Fruit fly (Drosophila melanogaster) whole organism, prepupa: Measurements from ENCODE around the gene CG17234.

ENCODE experiments used
- Blimp-1 ChIP-seq: fragments of 200-800 bp; sonication (Bioruptor generic); optimal IDR thresholded peaks from 3 replicates; lab custom pipeline; 2017; ENCODE audit warnings: missing biosample characterization, missing genetic modification characterization, mild to moderate bottlenecking, moderate library complexity, missing genetic modification reagents
- CG10631 ChIP-seq: fragments of 200-800 bp; sonication (Bioruptor generic); optimal IDR thresholded peaks from 2 replicates; lab custom pipeline; 2016; ENCODE audit warnings: missing biosample characterization, missing genetic modification characterization
- CG10669 ChIP-seq: fragments of 200-800 bp; sonication (Bioruptor generic); optimal IDR thresholded peaks from 3 replicates; lab custom pipeline; 2018; ENCODE audit warnings: missing biosample characterization, mild to moderate bottlenecking, missing genetic modification characterization, moderate library complexity
- CG11762 ChIP-seq: fragments of 200-800 bp; sonication (Bioruptor generic); optimal IDR thresholded peaks from 3 replicates; lab custom pipeline; 2016; ENCODE audit warnings: missing biosample characterization, missing genetic modification characterization; ENCODE audit not compliant: insufficient read depth
- CG11902 ChIP-seq: fragments of 200-800 bp; sonication (Bioruptor generic); optimal IDR thresholded peaks from 3 replicates; lab custom pipeline; 2016; ENCODE audit warnings: missing biosample characterization, missing genetic modification characterization
- CG15336 ChIP-seq: fragments of 200-800 bp; sonication (Bioruptor generic); IDR thresholded peaks from 2 replicates; pipeline ENCODE4 v1.3.6; 2022; ENCODE audit warnings: missing biosample characterization, missing genetic modification characterization
- CG1621 ChIP-seq: fragments of 200-800 bp; sonication (Bioruptor generic); optimal IDR thresholded peaks from 3 replicates; lab custom pipeline; 2018; ENCODE audit warnings: missing biosample characterization, mild to moderate bottlenecking, missing genetic modification characterization
- CG16779 ChIP-seq: fragments of 200-800 bp; sonication (Bioruptor generic); optimal IDR thresholded peaks from 3 replicates; lab custom pipeline; 2017; ENCODE audit warnings: missing biosample characterization, mild to moderate bottlenecking, missing genetic modification characterization
- CG3032 ChIP-seq: fragments of 200-800 bp; optimal IDR thresholded peaks from 2 replicates; lab custom pipeline; 2019; ENCODE audit warnings: missing biosample characterization, mild to moderate bottlenecking, missing genetic modification characterization, moderate library complexity
- CG34406 ChIP-seq: fragments of 200-800 bp; sonication (Bioruptor generic); optimal IDR thresholded peaks from 3 replicates; lab custom pipeline; 2016; ENCODE audit warnings: missing biosample characterization, missing genetic modification characterization
- CG3919 ChIP-seq: fragments of 200-800 bp; sonication (Bioruptor generic); optimal IDR thresholded peaks from 3 replicates; lab custom pipeline; 2016; ENCODE audit warnings: missing biosample characterization, missing genetic modification characterization
- CG6163 ChIP-seq: fragments of 200-800 bp; sonication (Bioruptor generic); IDR thresholded peaks from 3 replicates; pipeline ENCODE4 v1.3.6; 2022; ENCODE audit warnings: missing biosample characterization, missing genetic modification characterization
- CG6276 ChIP-seq: fragments of 200-800 bp; sonication (Bioruptor generic); optimal IDR thresholded peaks from 2 replicates; lab custom pipeline; 2017; ENCODE audit warnings: missing biosample characterization, mild to moderate bottlenecking, missing genetic modification characterization
- CG6808 ChIP-seq: fragments of 200-800 bp; sonication (Bioruptor generic); optimal IDR thresholded peaks from 3 replicates; lab custom pipeline; 2017; ENCODE audit warnings: missing biosample characterization, missing genetic modification characterization, mild to moderate bottlenecking, moderate library complexity, missing genetic modification reagents
- CG6854 ChIP-seq: fragments of 200-800 bp; sonication (Bioruptor generic); optimal IDR thresholded peaks from 2 replicates; lab custom pipeline; 2017; ENCODE audit warnings: missing biosample characterization, mild to moderate bottlenecking, missing genetic modification characterization
- CG7368 ChIP-seq: fragments of 200-800 bp; sonication (Bioruptor generic); optimal IDR thresholded peaks from 3 replicates; lab custom pipeline; 2016; ENCODE audit warnings: missing biosample characterization, missing genetic modification characterization
- CG8632 ChIP-seq: fragments of 200-800 bp; sonication (Bioruptor generic); optimal IDR thresholded peaks from 3 replicates; lab custom pipeline; 2016; ENCODE audit warnings: missing biosample characterization, missing genetic modification characterization
- Eip78C ChIP-seq: fragments of 200-800 bp; sonication (Bioruptor generic); peaks from one replicate; lab custom pipeline; 2016; ENCODE audit warnings: missing biosample characterization, missing genetic modification characterization
- Eip93F ChIP-seq: fragments of 200-800 bp; sonication (Bioruptor generic); optimal IDR thresholded peaks from 2 replicates; lab custom pipeline; 2016; ENCODE audit warnings: missing biosample characterization, mild to moderate bottlenecking, missing genetic modification characterization
- Ets21C ChIP-seq: fragments of 200-800 bp; sonication (Bioruptor generic); optimal IDR thresholded peaks from 3 replicates; lab custom pipeline; 2016; ENCODE audit warnings: missing biosample characterization, missing genetic modification characterization
- Ets96B ChIP-seq: fragments of 200-800 bp; optimal IDR thresholded peaks from 2 replicates; lab custom pipeline; 2019; ENCODE audit warnings: missing biosample characterization, mild to moderate bottlenecking, missing genetic modification characterization, moderate library complexity
- Gug ChIP-seq: fragments of 200-800 bp; sonication (Bioruptor generic); IDR thresholded peaks from 2 replicates; pipeline ENCODE4 v1.3.6; 2022; ENCODE audit warnings: missing biosample characterization, missing genetic modification characterization
- Hr38 ChIP-seq: sonication (Bioruptor generic); optimal IDR thresholded peaks from 2 replicates; lab custom pipeline; 2016; ENCODE audit warnings: missing biosample characterization, missing genetic modification characterization
- Met ChIP-seq: fragments of 200-800 bp; sonication (Bioruptor generic); optimal IDR thresholded peaks from 3 replicates; lab custom pipeline; 2016; ENCODE audit warnings: missing biosample characterization, missing genetic modification characterization
- OdsH ChIP-seq: fragments of 200-800 bp; sonication (Bioruptor generic); optimal IDR thresholded peaks from 3 replicates; lab custom pipeline; 2016; ENCODE audit warnings: missing biosample characterization, missing genetic modification characterization
- Smox ChIP-seq: fragments of 200-800 bp; sonication (Bioruptor generic); optimal IDR thresholded peaks from 3 replicates; lab custom pipeline; 2016; ENCODE audit warnings: missing biosample characterization, missing genetic modification characterization
- Sox14 ChIP-seq: fragments of 200-800 bp; sonication (Bioruptor generic); optimal IDR thresholded peaks from 3 replicates; lab custom pipeline; 2016; ENCODE audit warnings: missing biosample characterization, missing genetic modification characterization
- achi ChIP-seq: fragments of 200-800 bp; sonication (Bioruptor generic); optimal IDR thresholded peaks from 3 replicates; lab custom pipeline; 2016; ENCODE audit warnings: missing biosample characterization, missing genetic modification characterization
- acj6 ChIP-seq: fragments of 200-800 bp; sonication (Bioruptor generic); optimal IDR thresholded peaks from 3 replicates; lab custom pipeline; 2016; ENCODE audit warnings: missing biosample characterization, missing genetic modification characterization
- cyc ChIP-seq: fragments of 200-800 bp; sonication (Bioruptor generic); optimal IDR thresholded peaks from 3 replicates; lab custom pipeline; 2016; ENCODE audit warnings: missing biosample characterization, missing genetic modification characterization
- dsx ChIP-seq: fragments of 200-800 bp; optimal IDR thresholded peaks from 3 replicates; lab custom pipeline; 2019; ENCODE audit warnings: missing biosample characterization, mild to moderate bottlenecking, missing genetic modification characterization, moderate library complexity; ENCODE audit not compliant: poor library complexity, severe bottlenecking
- esn ChIP-seq: fragments of 200-800 bp; sonication (Bioruptor generic); optimal IDR thresholded peaks from 2 replicates; lab custom pipeline; 2016; ENCODE audit warnings: missing biosample characterization, mild to moderate bottlenecking, missing genetic modification characterization, moderate library complexity
- fd59A ChIP-seq: fragments of 200-800 bp; sonication (Bioruptor generic); optimal IDR thresholded peaks from 2 replicates; lab custom pipeline; 2017; ENCODE audit warnings: missing biosample characterization, mild to moderate bottlenecking, missing genetic modification characterization, missing genetic modification reagents
- fkh ChIP-seq: fragments of 200-800 bp; sonication (Bioruptor generic); optimal IDR thresholded peaks from 3 replicates; lab custom pipeline; 2017; ENCODE audit warnings: missing biosample characterization, mild to moderate bottlenecking, missing genetic modification characterization, moderate library complexity
- lz ChIP-seq: fragments of 200-800 bp; sonication (Bioruptor generic); optimal IDR thresholded peaks from 3 replicates; lab custom pipeline; 2016; ENCODE audit warnings: missing biosample characterization, missing genetic modification characterization
- net ChIP-seq: fragments of 200-800 bp; sonication (Bioruptor generic); optimal IDR thresholded peaks from 3 replicates; lab custom pipeline; 2016; ENCODE audit warnings: missing biosample characterization, missing genetic modification characterization
- salr ChIP-seq, 2 experiments: fragments of 200-800 bp; sonication (Bioruptor generic); optimal IDR thresholded peaks; 3 replicates each; lab custom pipeline; 2016 to 2018; ENCODE audit warnings: missing biosample characterization in 2 of 2, missing genetic modification characterization in 2 of 2, mild to moderate bottlenecking in 1 of 2
- spab ChIP-seq: fragments of 200-800 bp; sonication (Bioruptor generic); optimal IDR thresholded peaks from 2 replicates; lab custom pipeline; 2017; ENCODE audit warnings: missing biosample characterization, mild to moderate bottlenecking, missing genetic modification characterization, missing genetic modification reagents
- ss ChIP-seq, 2 experiments: fragments of 200-800 bp; sonication (Bioruptor generic); optimal IDR thresholded peaks; 2 replicates in 1 of 2; 3 replicates in 1 of 2; lab custom pipeline; 2017 to 2018; ENCODE audit warnings: mild to moderate bottlenecking in 2 of 2, missing biosample characterization in 2 of 2, missing genetic modification characterization in 2 of 2, moderate library complexity in 1 of 2
- svp ChIP-seq: fragments of 200-800 bp; sonication (Bioruptor generic); peaks from one replicate; lab custom pipeline; 2016; ENCODE audit warnings: missing biosample characterization, missing genetic modification characterization
- topi ChIP-seq: fragments of 200-800 bp; sonication (Bioruptor generic); optimal IDR thresholded peaks from 3 replicates; lab custom pipeline; 2016; ENCODE audit warnings: missing biosample characterization, missing genetic modification characterization
- vri ChIP-seq: fragments of 200-800 bp; sonication (Bioruptor generic); optimal IDR thresholded peaks from 3 replicates; lab custom pipeline; 2016; ENCODE audit warnings: missing biosample characterization, mild to moderate bottlenecking, missing genetic modification characterization

Gene CG17234

DNA sequence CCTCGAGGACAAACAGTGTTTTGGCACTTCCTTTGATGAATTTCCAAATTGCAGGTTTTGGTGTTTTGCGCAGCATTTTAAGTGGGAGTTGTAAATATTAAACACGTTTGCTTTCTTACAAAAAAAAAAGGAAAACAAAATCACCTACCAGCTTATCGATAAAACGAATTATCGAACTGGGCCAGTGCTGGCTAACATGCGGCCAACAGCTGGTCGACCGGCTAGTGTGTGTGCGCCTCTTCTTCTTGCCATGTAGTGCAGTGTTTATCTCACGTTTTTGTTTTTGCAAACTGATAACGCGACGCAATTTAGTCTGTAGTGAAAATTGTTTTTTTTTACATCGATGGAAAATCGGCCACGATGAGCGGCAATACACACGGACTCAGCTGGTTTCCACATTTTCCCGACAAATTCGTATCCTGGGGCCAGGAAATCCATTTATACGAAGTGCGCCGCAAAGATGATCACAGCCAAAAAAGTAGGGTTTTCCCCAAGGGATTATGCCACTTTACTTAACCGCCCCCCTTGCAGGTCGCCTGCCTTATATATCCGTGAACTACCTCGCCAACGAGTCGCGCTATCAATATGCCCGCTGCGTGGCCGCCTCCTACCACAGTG is 35.7 kb upstream of the CG17234 start, which contains the start of the genes CG15386, CG42371 and mio:
TSS of gene CG15386 (minus strand) at position 180 of the 618 bp plus-strand sequence.
TSS of gene CG42371 (minus strand) at position 180 of the 618 bp plus-strand sequence.
TSS of gene mio (plus strand) at position 224 of the 618 bp plus-strand sequence.
- peak; percentile 11 for TF ChIP-seq Ets96B
- TF ChIP-seq ss (GFP tag; optimal IDR thresholded peaks at IDR 0.05; lab: Kevin White, UChicago) = peak in 1 of 2 experiments; percentile 51
- TF ChIP-seq cyc (GFP tag; lab: Kevin White, UChicago) = peak; percentile 1
- TF ChIP-seq CG6854 = peak; percentile 11
- TF ChIP-seq Sox14 = peak; percentile 30
- TF ChIP-seq fkh (GFP tag; lab: Kevin White, UChicago) = peak; percentile 35
- TF ChIP-seq fd59A = no peak
- TF ChIP-seq CG10669 (GFP tag; lab: Kevin White, UChicago) = no peak
- no peak for TF ChIP-seq spab (GFP tag; lab: Kevin White, UChicago)
- TF ChIP-seq Eip78C (GFP tag; lab: Kevin White, UChicago) = peak; percentile 59
- peak; percentile 42 for TF ChIP-seq esn (GFP tag; lab: Kevin White, UChicago)
- TF ChIP-seq CG16779 (tag; lab: Kevin White, UChicago) = no peak
- peak; percentile 38 for TF ChIP-seq topi (GFP tag; lab: Kevin White, UChicago)
- TF ChIP-seq CG3032 (tag; lab: Kevin White, UChicago) = peak; percentile 5

DNA sequence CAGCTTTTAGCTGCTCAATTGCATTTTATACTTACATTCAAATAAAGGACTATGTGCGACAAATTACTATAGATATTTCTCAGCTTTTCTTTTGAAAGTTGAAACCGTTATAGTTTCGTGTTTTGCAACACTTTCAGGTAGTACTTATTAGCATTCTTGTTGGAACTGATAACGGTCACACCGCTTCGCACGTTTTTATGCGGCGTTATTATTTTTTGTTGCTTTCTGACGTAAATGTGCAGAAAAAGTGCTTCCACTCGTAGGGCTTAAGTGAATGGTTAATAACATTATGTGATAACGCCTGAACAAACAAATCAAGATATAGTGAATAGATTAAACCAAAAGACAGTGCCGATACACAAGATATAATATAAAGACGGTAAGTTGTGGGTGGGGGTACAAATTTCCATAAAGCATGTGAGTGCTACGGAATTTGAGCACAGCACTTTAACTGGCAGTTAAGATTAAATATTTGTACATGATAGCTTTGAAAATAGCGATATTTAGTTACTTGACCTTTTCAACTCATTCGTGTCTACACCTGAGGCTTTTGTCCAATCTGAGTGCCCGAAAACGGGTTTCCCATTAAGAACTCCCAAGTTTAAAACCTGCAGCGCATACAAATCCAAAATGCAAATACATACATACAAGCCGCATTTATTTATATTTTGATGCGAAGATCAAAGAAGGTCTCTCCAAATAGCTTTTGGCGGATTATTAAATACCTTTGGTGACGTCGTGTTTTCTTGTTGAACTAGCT is 32.1 kb upstream of the CG17234 start, which contains the start of gene papi:
TSS of gene papi (plus strand) at position 176 of the 760 bp plus-strand sequence.
- TF ChIP-seq CG34406 (GFP tag; lab: Kevin White, UChicago) (no peak), Smox (GFP tag; lab: Kevin White, UChicago) (no peak), Eip78C (GFP tag; lab: Kevin White, UChicago) (peak; percentile 62), CG1621 (peak; percentile 4), fkh (GFP tag; lab: Kevin White, UChicago) (peak; percentile 31), vri (GFP tag; lab: Kevin White, UChicago) (peak; percentile 26), svp (GFP tag; lab: Kevin White, UChicago) (peak; percentile 53), esn (GFP tag; lab: Kevin White, UChicago) (peak; percentile 16)

DNA sequence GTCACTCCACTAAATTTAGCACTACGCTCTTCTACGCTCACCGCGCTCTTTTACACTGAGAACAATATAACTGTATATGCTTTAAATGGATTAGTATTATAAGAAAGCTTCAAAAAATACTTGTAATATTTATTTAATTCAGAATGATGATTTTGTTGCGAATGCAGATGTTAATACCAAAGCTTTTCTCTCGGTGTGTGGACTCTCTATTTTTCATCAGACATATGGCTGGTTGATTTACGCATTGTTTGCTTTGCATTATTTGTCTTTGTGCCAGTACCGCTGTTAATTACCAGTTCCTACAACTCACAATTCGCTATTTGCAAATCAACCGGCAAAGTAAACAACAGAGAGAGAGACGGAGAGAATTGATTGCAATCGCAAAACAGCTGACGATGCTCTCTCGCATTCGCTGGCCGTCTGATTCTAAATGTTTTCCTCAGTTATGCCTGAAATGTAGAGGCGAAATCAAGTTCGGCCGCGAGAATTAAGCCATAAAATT is 31.1 kb upstream of the CG17234 start:
- TF ChIP-seq salr (GFP tag; optimal IDR thresholded peaks at IDR 0.05; lab: Kevin White, UChicago) (peak; percentile 98 to 99), Gug (GFP tag; lab: Robert Waterston, UW) (peak; percentile 99), lz (peak; percentile 98), CG6276 (GFP tag; lab: Kevin White, UChicago) (peak; percentile 97), CG1621 (peak; percentile 98), CG15336 (GFP tag; lab: Robert Waterston, UW) (peak; percentile 100), Met (peak; percentile 99), spab (GFP tag; lab: Kevin White, UChicago) (peak; percentile 99), fd59A (peak; percentile 99), CG3032 (tag; lab: Kevin White, UChicago) (peak; percentile 98), CG11902 (peak; percentile 95), dsx (GFP tag; lab: Kevin White, UChicago) (peak; percentile 98), achi (GFP tag; lab: Kevin White, UChicago) (peak; percentile 98), CG3919 (GFP tag; lab: Kevin White, UChicago) (peak; percentile 99), CG16779 (tag; lab: Kevin White, UChicago) (peak; percentile 98), CG7368 (peak; percentile 98), CG6808 (peak; percentile 98), Ets21C (GFP tag; lab: Kevin White, UChicago) (peak; percentile 95), CG6163 (GFP tag; lab: Robert Waterston, UW) (peak; percentile 100), net (peak; percentile 99), Sox14 (peak; percentile 99), CG10631 (GFP tag; lab: Kevin White, UChicago) (peak; percentile 99), CG8632 (peak; percentile 99), fkh (GFP tag; lab: Kevin White, UChicago) (peak; percentile 94), CG11762 (peak; percentile 97), acj6 (GFP tag; lab: Kevin White, UChicago) (peak; percentile 98), Eip93F (GFP tag; lab: Kevin White, UChicago) (peak; percentile 95), Hr38 (peak; percentile 85), ss (GFP tag; optimal IDR thresholded peaks at IDR 0.05; lab: Kevin White, UChicago) (peak; percentile 97 to 99), OdsH (GFP tag; lab: Kevin White, UChicago) (peak; percentile 99), vri (GFP tag; lab: Kevin White, UChicago) (peak; percentile 99), Blimp-1 (GFP tag; lab: Kevin White, UChicago) (peak; percentile 87)
